Fruit fly (Drosophila melanogaster): Measurements from ENCODE around the gene CAH9.

CAH9 gene

DNA sequence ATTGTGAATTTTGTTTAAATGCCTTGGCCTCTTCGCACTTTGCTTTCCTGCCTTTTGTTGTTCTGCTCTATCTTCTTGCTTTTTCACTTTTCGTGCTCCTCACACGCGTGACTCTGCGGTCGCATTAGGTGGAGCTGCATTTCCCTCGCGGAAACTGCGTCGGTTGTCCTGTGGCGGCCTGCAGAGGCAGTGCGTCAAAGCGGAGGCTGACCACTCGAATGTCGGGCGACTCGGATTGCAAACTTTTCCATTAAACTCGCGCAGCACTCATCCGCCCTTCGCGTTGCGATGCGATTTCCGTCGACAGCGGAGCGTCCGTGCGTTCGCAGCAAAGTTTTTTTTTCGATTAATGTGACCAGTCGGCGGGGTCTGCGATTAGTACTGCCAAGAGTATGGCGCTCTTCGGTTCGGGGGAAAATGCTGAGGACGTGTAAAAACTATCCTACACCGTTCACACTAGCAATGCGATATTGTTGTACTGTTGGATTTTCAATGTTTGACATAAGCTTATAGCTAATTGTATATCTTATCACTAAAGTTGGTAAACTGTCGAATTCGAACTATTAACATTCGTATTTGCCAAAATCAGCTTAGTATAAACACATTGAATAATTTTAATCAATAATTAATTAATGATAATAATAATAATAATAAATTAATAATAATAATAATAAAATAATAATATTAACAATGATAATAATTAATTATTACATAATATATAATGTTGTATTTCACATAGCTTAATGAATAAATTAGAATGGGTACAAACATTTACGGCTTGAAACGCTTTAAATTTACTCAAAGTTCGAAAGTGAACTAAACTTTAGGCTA lies 44.9 kb upstream of the CAH9 start, which contains the start of gene CG6051 (continued):
- TF ChIP-seq acj6 (GFP tag; optimal IDR thresholded peaks at IDR 0.05) (peak; percentile 42), CG6163 (GFP tag; IDR thresholded peaks at IDR 0.05) (no peak), CG11762 (GFP tag; optimal IDR thresholded peaks at IDR 0.05; ENCODE audit: insufficient read depth) (no peak), lz (GFP tag; optimal IDR thresholded peaks at IDR 0.05) (peak; percentile 58), Sox14 (GFP tag; optimal IDR thresholded peaks at IDR 0.05) (peak; percentile 34), Blimp-1 (GFP tag; optimal IDR thresholded peaks at IDR 0.05) (no peak), eg (GFP tag; IDR thresholded peaks at IDR 0.05) (no peak), CG31627 (GFP tag; optimal IDR thresholded peaks at IDR 0.05) (peak; percentile 61), CG34406 (GFP tag; optimal IDR thresholded peaks at IDR 0.05) (peak; percentile 16), Sox15 (GFP tag; optimal IDR thresholded peaks at IDR 0.05) (peak; percentile 34), CG8632 (GFP tag; optimal IDR thresholded peaks at IDR 0.05) (no peak), CG15336 (GFP tag; IDR thresholded peaks at IDR 0.05) (no peak), Eip93F (GFP tag; optimal IDR thresholded peaks at IDR 0.05) (no peak), Sox102F (GFP tag; optimal IDR thresholded peaks at IDR 0.05) (no peak), Hr38 (GFP tag; optimal IDR thresholded peaks at IDR 0.05) (no peak), CG32006 (GFP tag; optimal IDR thresholded peaks at IDR 0.05) (peak; percentile 62), dac (GFP tag; optimal IDR thresholded peaks at IDR 0.05) (no peak), Eip75B (GFP tag; optimal IDR thresholded peaks at IDR 0.05) (peak; percentile 28), vri (GFP tag; optimal IDR thresholded peaks at IDR 0.05) (peak; percentile 36), CG4318 (GFP tag; optimal IDR thresholded peaks at IDR 0.05) (peak; percentile 2)

DNA sequence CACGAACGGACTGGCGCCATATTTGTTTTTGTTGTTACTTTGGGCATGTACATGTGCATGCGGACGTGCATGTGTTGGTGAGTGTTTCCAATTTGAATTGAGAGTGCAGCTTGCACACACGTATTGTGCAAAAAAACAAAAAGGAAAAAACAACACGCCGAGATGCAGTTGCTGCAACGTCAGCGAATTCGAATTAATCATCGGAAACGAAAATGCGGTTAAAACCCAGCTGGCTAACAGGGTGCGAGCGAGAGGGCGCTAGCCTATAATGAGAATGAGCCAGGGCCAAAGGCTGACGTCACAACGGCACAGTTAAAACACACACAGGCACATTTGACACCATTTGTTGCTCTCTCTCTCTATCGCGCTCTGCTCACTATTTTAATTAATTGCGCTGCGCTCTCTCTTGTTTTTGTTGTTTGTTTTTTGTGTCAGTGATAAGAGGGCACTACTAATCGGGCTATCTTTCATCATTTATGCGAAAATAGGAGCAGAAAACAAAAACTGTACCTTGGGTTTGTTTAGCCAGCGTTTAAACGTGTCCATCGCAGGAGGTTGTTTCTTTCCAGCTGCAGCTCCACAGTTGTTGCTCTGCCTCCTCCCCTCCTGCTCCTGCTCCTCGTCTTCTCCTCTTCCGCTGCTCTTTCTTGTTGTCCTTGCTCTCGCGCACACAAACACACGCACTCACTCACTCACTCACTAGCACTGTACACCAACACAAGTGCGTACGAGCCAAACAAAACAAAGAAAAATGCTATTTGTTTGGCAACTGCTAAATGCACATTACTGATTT lies 44.1 kb upstream of the CAH9 start:
- TF ChIP-seq Blimp-1 (GFP tag; optimal IDR thresholded peaks at IDR 0.05) (no peak), Eip78C (GFP tag) (peak; percentile 57), CG16779 (tag; optimal IDR thresholded peaks at IDR 0.05) (peak; percentile 37), CG6276 (GFP tag; optimal IDR thresholded peaks at IDR 0.05) (peak; percentile 16), vri (GFP tag; optimal IDR thresholded peaks at IDR 0.05) (peak; percentile 33)

DNA sequence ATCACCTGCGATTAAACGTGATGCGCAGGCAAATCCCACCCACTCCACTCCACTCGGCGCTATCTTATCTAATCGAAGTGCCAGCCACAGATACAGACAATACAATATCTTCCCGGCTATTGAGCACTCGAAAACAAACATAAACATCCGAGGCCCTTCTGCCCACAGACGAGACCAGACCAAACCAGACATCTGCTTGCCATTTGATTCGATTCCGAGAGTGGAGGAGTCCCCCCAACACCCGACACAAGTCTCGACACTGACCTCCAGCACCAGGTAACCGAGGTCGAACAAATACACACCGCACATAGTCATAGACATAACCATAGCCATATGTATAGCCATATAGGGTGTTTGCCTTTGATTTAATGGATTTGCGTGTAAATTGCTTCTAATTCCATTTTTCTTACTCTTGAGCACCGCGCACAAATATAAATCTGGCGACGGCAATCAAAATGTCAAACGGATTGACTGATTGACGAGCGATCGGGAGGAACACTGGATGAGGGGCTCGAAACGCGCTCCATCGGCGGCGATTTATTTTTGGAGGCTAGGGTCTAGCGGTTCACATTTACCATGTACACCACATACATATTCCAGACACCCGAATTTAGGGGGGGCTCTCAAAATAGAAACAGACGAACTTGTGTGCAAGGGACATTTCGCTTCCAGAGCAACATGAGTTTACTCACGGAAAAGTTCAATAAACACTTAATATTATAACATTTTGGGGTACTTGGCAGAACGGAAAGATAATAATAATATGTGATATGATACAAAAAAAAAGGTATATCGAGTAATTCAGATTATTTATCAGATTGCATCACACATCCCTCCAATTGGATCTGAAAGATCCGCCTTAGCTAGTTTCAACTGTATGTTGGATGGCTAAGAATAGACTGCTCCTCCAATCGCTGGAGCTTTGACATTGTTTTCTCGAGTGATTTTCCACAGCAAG lies 43.1 kb upstream of the CAH9 start:
- TF ChIP-seq fkh (GFP tag; optimal IDR thresholded peaks at IDR 0.05) = peak; percentile 61
- TF ChIP-seq svp (GFP tag) = no peak

DNA sequence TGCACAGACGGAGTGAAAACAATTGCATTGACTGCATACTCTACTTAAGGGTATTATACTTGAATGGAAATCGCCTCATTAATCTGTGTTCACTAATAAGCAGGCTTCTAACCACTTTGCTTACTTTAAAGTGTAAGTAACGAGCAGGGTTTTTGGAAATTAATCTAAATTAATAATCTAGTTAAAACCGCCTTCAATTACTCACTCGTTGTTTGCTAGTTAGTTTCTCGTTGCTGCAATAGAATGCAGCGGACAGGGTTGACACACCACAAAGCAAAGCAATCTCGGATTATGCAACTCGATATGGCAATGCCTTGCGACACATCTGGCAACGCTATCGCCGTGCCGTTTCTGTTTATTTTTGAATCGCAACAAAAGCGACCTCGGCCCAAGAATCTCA lies 34.0 kb upstream of the CAH9 start:
- TF ChIP-seq lz (GFP tag; optimal IDR thresholded peaks at IDR 0.05) = peak; percentile 82
- TF ChIP-seq Gug (GFP tag; IDR thresholded peaks at IDR 0.05) = no peak
- no peak for TF ChIP-seq Hr38 (GFP tag; optimal IDR thresholded peaks at IDR 0.05)
- TF ChIP-seq ss (GFP tag; optimal IDR thresholded peaks at IDR 0.05) = peak in 1 of 2 experiments; percentile 55
- peak; percentile 37 for TF ChIP-seq CG4318 (GFP tag; optimal IDR thresholded peaks at IDR 0.05)
- TF ChIP-seq Smox (GFP tag; optimal IDR thresholded peaks at IDR 0.05) = peak; percentile 68
- peak; percentile 74 for TF ChIP-seq CG32006 (GFP tag; optimal IDR thresholded peaks at IDR 0.05)
- TF ChIP-seq CG6792 (GFP tag; optimal IDR thresholded peaks at IDR 0.05) = peak; percentile 69
- peak; percentile 75 for TF ChIP-seq esn (GFP tag; optimal IDR thresholded peaks at IDR 0.05)
- peak; percentile 58 for TF ChIP-seq CG3919 (GFP tag; optimal IDR thresholded peaks at IDR 0.05)
- peak; percentile 60 for TF ChIP-seq CG8319 (GFP tag; optimal IDR thresholded peaks at IDR 0.05)
- TF ChIP-seq CG8632 (GFP tag; optimal IDR thresholded peaks at IDR 0.05) = peak; percentile 60
- TF ChIP-seq eg (GFP tag; IDR thresholded peaks at IDR 0.05) = peak; percentile 32; the same call in 1 of the 3 replicates
- peak; percentile 66 for TF ChIP-seq Sox102F (GFP tag; optimal IDR thresholded peaks at IDR 0.05)
- TF ChIP-seq CG6163 (GFP tag; IDR thresholded peaks at IDR 0.05) = peak; percentile 38; the same call in 1 of the 3 replicates
- peak; percentile 59 for TF ChIP-seq achi (GFP tag; optimal IDR thresholded peaks at IDR 0.05)
- peak; percentile 69 for TF ChIP-seq Met (GFP tag; optimal IDR thresholded peaks at IDR 0.05)
- TF ChIP-seq CG31627 (GFP tag; optimal IDR thresholded peaks at IDR 0.05) = peak; percentile 78
- no peak for TF ChIP-seq CG9139 (GFP tag; optimal IDR thresholded peaks at IDR 0.05)
- peak; percentile 62 for TF ChIP-seq acj6 (GFP tag; optimal IDR thresholded peaks at IDR 0.05)
- peak; percentile 26 for TF ChIP-seq CG6276 (GFP tag; optimal IDR thresholded peaks at IDR 0.05)
- peak; percentile 49 for TF ChIP-seq vri (GFP tag; optimal IDR thresholded peaks at IDR 0.05)
- no peak for TF ChIP-seq Lpt (GFP tag; optimal IDR thresholded peaks at IDR 0.05)
- TF ChIP-seq Sox14 (GFP tag; optimal IDR thresholded peaks at IDR 0.05) = peak; percentile 85
- TF ChIP-seq CG11762 (GFP tag; optimal IDR thresholded peaks at IDR 0.05; ENCODE audit: insufficient read depth) = peak; percentile 41
- TF ChIP-seq CG11294 (GFP tag; IDR thresholded peaks at IDR 0.05) = no peak
- TF ChIP-seq fkh (GFP tag; optimal IDR thresholded peaks at IDR 0.05) = no peak
- TF ChIP-seq Eip78C (GFP tag) = peak; percentile 92
- peak; percentile 15 for TF ChIP-seq CG1621 (tag; optimal IDR thresholded peaks at IDR 0.05)
